Fruit fly (Drosophila melanogaster) whole organism, embryonic: ENCODE data around the gene Gyc89Da.

ENCODE experiments used
- Aef1 ChIP-seq: fragments of 200-800 bp; sonication (Bioruptor generic); IDR thresholded peaks from 3 replicates; pipeline ENCODE4 v1.3.6; 2022; ENCODE audit warnings: missing biosample characterization, missing genetic modification characterization
- Antp ChIP-seq: fragments of 200-800 bp; sonication (Bioruptor generic); optimal IDR thresholded peaks from 3 replicates; lab custom pipeline; 2016; ENCODE audit warnings: missing biosample characterization, missing genetic modification characterization
- Bgb ChIP-seq: fragments of 200-800 bp; sonication (Bioruptor generic); IDR thresholded peaks from 2 replicates; pipeline ENCODE4 v1.3.6; 2022; ENCODE audit warnings: missing biosample characterization, missing genetic modification characterization; ENCODE audit not compliant: partially characterized antibody
- BtbVII ChIP-seq: fragments of 200-800 bp; sonication (Bioruptor generic); optimal IDR thresholded peaks from 3 replicates; lab custom pipeline; 2017; ENCODE audit warnings: missing biosample characterization, mild to moderate bottlenecking, missing genetic modification characterization
- CG11247 ChIP-seq: fragments of 200-800 bp; sonication (Bioruptor generic); IDR thresholded peaks from 2 replicates; pipeline ENCODE4 v1.3.6; 2022; ENCODE audit warnings: missing biosample characterization, missing genetic modification characterization
- CG11504 ChIP-seq: fragments of 200-800 bp; sonication (Bioruptor generic); optimal IDR thresholded peaks from 3 replicates; lab custom pipeline; 2019; ENCODE audit warnings: missing biosample characterization, mild to moderate bottlenecking, missing genetic modification characterization, moderate library complexity
- CG11723 ChIP-seq: fragments of 200-800 bp; sonication (Bioruptor generic); optimal IDR thresholded peaks from 2 replicates; lab custom pipeline; 2017; ENCODE audit warnings: missing biosample characterization, mild to moderate bottlenecking, missing genetic modification characterization
- CG13296 ChIP-seq: fragments of 200-800 bp; sonication (Bioruptor generic); optimal IDR thresholded peaks from 3 replicates; lab custom pipeline; 2018; ENCODE audit warnings: missing biosample characterization, mild to moderate bottlenecking, missing genetic modification characterization
- CG15073 ChIP-seq: fragments of 200-800 bp; sonication (Bioruptor generic); optimal IDR thresholded peaks from 2 replicates; lab custom pipeline; 2016; ENCODE audit warnings: missing biosample characterization, missing genetic modification characterization
- CG2678 ChIP-seq: fragments of 200-800 bp; sonication (Bioruptor generic); optimal IDR thresholded peaks from 3 replicates; lab custom pipeline; 2019; ENCODE audit warnings: missing biosample characterization, mild to moderate bottlenecking, missing genetic modification characterization, moderate library complexity
- CG2712 ChIP-seq: fragments of 200-800 bp; optimal IDR thresholded peaks from 3 replicates; lab custom pipeline; 2019; ENCODE audit warnings: missing biosample characterization, mild to moderate bottlenecking, missing genetic modification characterization, moderate library complexity
- CG32772 ChIP-seq: fragments of 200-800 bp; sonication (Bioruptor generic); IDR thresholded peaks from 2 replicates; pipeline ENCODE4 v1.3.6; 2022; ENCODE audit warnings: missing biosample characterization, missing genetic modification characterization
- CG4707 ChIP-seq: fragments of 200-800 bp; sonication (Bioruptor generic); optimal IDR thresholded peaks from 2 replicates; lab custom pipeline; 2018; ENCODE audit warnings: missing biosample characterization, mild to moderate bottlenecking, missing genetic modification characterization, moderate library complexity
- CG6765 ChIP-seq: fragments of 200-800 bp; sonication (Bioruptor generic); optimal IDR thresholded peaks from 3 replicates; lab custom pipeline; 2017; ENCODE audit warnings: missing biosample characterization, mild to moderate bottlenecking, missing genetic modification characterization
- CG8388 ChIP-seq: fragments of 200-800 bp; sonication (Bioruptor generic); optimal IDR thresholded peaks from 2 replicates; lab custom pipeline; 2019; ENCODE audit warnings: missing biosample characterization, mild to moderate bottlenecking, missing genetic modification characterization, moderate library complexity
- CG9727 ChIP-seq: fragments of 200-800 bp; sonication (Bioruptor generic); optimal IDR thresholded peaks from 3 replicates; lab custom pipeline; 2017; ENCODE audit warnings: missing biosample characterization, mild to moderate bottlenecking, missing genetic modification characterization
- CG9932 ChIP-seq: fragments of 200-800 bp; sonication (Bioruptor generic); IDR thresholded peaks from 2 replicates; pipeline ENCODE4 v1.3.6; 2022; ENCODE audit warnings: missing biosample characterization, missing genetic modification characterization
- CkIIα-i1 ChIP-seq: fragments of 200-800 bp; sonication (Bioruptor generic); IDR thresholded peaks from 2 replicates; pipeline ENCODE4 v1.3.6; 2022; ENCODE audit warnings: missing biosample characterization, missing genetic modification characterization
- ERR ChIP-seq: fragments of 200-800 bp; sonication (Bioruptor generic); optimal IDR thresholded peaks from 2 replicates; lab custom pipeline; 2016; ENCODE audit warnings: missing biosample characterization, missing genetic modification characterization
- Elba2 ChIP-seq: fragments of 200-800 bp; sonication (Bioruptor generic); optimal IDR thresholded peaks from 3 replicates; lab custom pipeline; 2016; ENCODE audit warnings: missing biosample characterization, missing genetic modification characterization
- Gsc ChIP-seq: fragments of 200-800 bp; sonication (Bioruptor generic); IDR thresholded peaks from 2 replicates; pipeline ENCODE4 v1.3.6; 2022; ENCODE audit warnings: missing biosample characterization, missing genetic modification characterization
- HHEX ChIP-seq: fragments of 200-800 bp; sonication (Bioruptor generic); optimal IDR thresholded peaks from 3 replicates; lab custom pipeline; 2017; ENCODE audit warnings: missing biosample characterization, mild to moderate bottlenecking, missing genetic modification characterization, missing genetic modification reagents
- HmgD ChIP-seq: fragments of 200-800 bp; sonication (Bioruptor generic); optimal IDR thresholded peaks from 3 replicates; lab custom pipeline; 2016; ENCODE audit warnings: missing biosample characterization, missing genetic modification characterization
- Hr39 ChIP-seq: fragments of >200 bp; optimal IDR thresholded peaks from 2 replicates; lab custom pipeline; 2017
- Lhr ChIP-seq: fragments of 200-800 bp; sonication (Bioruptor generic); optimal IDR thresholded peaks from 3 replicates; lab custom pipeline; 2017; ENCODE audit warnings: mild to moderate bottlenecking, missing biosample characterization, missing genetic modification reagents, missing genetic modification characterization
- Lim3 ChIP-seq: fragments of 200-800 bp; sonication (Bioruptor generic); IDR thresholded peaks from 2 replicates; pipeline ENCODE4 v1.3.6; 2022; ENCODE audit warnings: missing biosample characterization, missing genetic modification characterization
- MESR4 ChIP-seq: fragments of 200-800 bp; sonication (Bioruptor generic); optimal IDR thresholded peaks from 2 replicates; lab custom pipeline; 2018; ENCODE audit warnings: missing biosample characterization, mild to moderate bottlenecking, missing genetic modification characterization, moderate library complexity
- NK7.1 ChIP-seq: fragments of 200-800 bp; sonication (Bioruptor generic); optimal IDR thresholded peaks from 3 replicates; lab custom pipeline; 2016; ENCODE audit warnings: missing biosample characterization, missing genetic modification characterization
- Opbp ChIP-seq: fragments of 200-800 bp; sonication (Bioruptor generic); IDR thresholded peaks from 3 replicates; pipeline ENCODE4 v1.3.6; 2022; ENCODE audit warnings: missing biosample characterization, missing genetic modification characterization; ENCODE audit not compliant: partially characterized antibody
- Ravus ChIP-seq: fragments of 200-800 bp; sonication (Bioruptor generic); IDR thresholded peaks from 2 replicates; pipeline ENCODE4 v1.3.6; 2022; ENCODE audit warnings: missing biosample characterization, missing genetic modification characterization
- Six4 ChIP-seq: fragments of 200-800 bp; sonication (Bioruptor generic); optimal IDR thresholded peaks from 2 replicates; lab custom pipeline; 2016; ENCODE audit warnings: missing biosample characterization, missing genetic modification characterization
- ac ChIP-seq: fragments of 200-800 bp; sonication (Bioruptor generic); optimal IDR thresholded peaks from 3 replicates; lab custom pipeline; 2017; ENCODE audit warnings: missing biosample characterization, mild to moderate bottlenecking, missing genetic modification characterization
- br ChIP-seq: fragments of >200 bp; optimal IDR thresholded peaks from 2 replicates; lab custom pipeline; 2017
- cad ChIP-seq: fragments of >200 bp; optimal IDR thresholded peaks from 2 replicates; lab custom pipeline; 2017; ENCODE audit warnings: missing biosample characterization, missing genetic modification characterization
- chinmo ChIP-seq: fragments of 200-800 bp; sonication (Bioruptor generic); IDR thresholded peaks from 4 replicates; pipeline ENCODE4 v1.3.6; 2022; ENCODE audit warnings: missing biosample characterization, missing genetic modification characterization; ENCODE audit not compliant: partially characterized antibody
- eyg ChIP-seq: fragments of 200-800 bp; sonication (Bioruptor generic); optimal IDR thresholded peaks from 3 replicates; lab custom pipeline; 2016; ENCODE audit warnings: missing biosample characterization, missing genetic modification characterization
- h ChIP-seq: fragments of >200 bp; optimal IDR thresholded peaks from 2 replicates; lab custom pipeline; 2017
- hkb ChIP-seq, 2 experiments: fragments of 200-800 bp in 1 of 2; fragments of >200 bp in 1 of 2; sonication (Bioruptor generic) in 1 of 2; IDR thresholded peaks in 1 of 2; optimal IDR thresholded peaks in 1 of 2; 2 replicates each; pipeline versions ENCODE4 v1.3.6 to Lab custom; 2017 to 2022; ENCODE audit warnings: missing biosample characterization in 1 of 2, missing genetic modification characterization in 1 of 2
- maf-S ChIP-seq: fragments of 200-800 bp; sonication (Bioruptor generic); optimal IDR thresholded peaks from 2 replicates; lab custom pipeline; 2016; ENCODE audit warnings: missing biosample characterization, missing genetic modification characterization
- mld ChIP-seq: fragments of 200-800 bp; sonication (Bioruptor generic); IDR thresholded peaks from 3 replicates; pipeline ENCODE4 v1.3.6; 2022; ENCODE audit warnings: missing biosample characterization, missing genetic modification characterization; ENCODE audit not compliant: partially characterized antibody
- salm ChIP-seq: fragments of 200-800 bp; sonication (Bioruptor generic); optimal IDR thresholded peaks from 2 replicates; lab custom pipeline; 2018; ENCODE audit warnings: missing biosample characterization, mild to moderate bottlenecking, missing genetic modification characterization
- sc ChIP-seq, 3 experiments: fragments of >200 bp in 2 of 3; fragments of 200-800 bp in 1 of 3; sonication (Bioruptor generic) in 1 of 3; optimal IDR thresholded peaks; 2 replicates in 2 of 3; 3 replicates in 1 of 3; lab custom pipeline; 2017; ENCODE audit warnings: mild to moderate bottlenecking in 1 of 3, missing biosample characterization in 1 of 3, missing genetic modification characterization in 1 of 3, missing genetic modification reagents in 1 of 3
- sim ChIP-seq: fragments of 200-800 bp; sonication (Bioruptor generic); IDR thresholded peaks from 2 replicates; pipeline ENCODE4 v1.3.6; 2022; ENCODE audit warnings: missing biosample characterization, missing genetic modification characterization
- sna ChIP-seq: fragments of 200-800 bp; sonication (Bioruptor generic); IDR thresholded peaks from 2 replicates; pipeline ENCODE4 v1.3.6; 2022; ENCODE audit warnings: missing biosample characterization, missing genetic modification characterization; ENCODE audit not compliant: partially characterized antibody
- wdn ChIP-seq: fragments of 200-800 bp; sonication (Bioruptor generic); IDR thresholded peaks from 2 replicates; pipeline ENCODE4 v1.3.6; 2022; ENCODE audit warnings: missing biosample characterization, missing genetic modification characterization
- zen ChIP-seq: fragments of 200-800 bp; sonication (Bioruptor generic); optimal IDR thresholded peaks from 3 replicates; lab custom pipeline; 2018; ENCODE audit warnings: missing biosample characterization, mild to moderate bottlenecking, missing genetic modification characterization, moderate library complexity

The Gyc89Da gene

dm6 chr3R:16448378-16449134 lies 23.8 kb upstream of the Gyc89Da start (continued):
- TF ChIP-seq Lim3 (GFP tag; lab: Robert Waterston, UW), result peak; percentile 71; the same call in 1 of the 2 replicates
- TF ChIP-seq CG6765 (GFP tag; lab: Kevin White, UChicago), result no peak
- no peak for TF ChIP-seq Elba2 (GFP tag; lab: Kevin White, UChicago)
- TF ChIP-seq MESR4 (GFP tag; lab: Kevin White, UChicago), result no peak
- TF ChIP-seq CG4707 (GFP tag; lab: Kevin White, UChicago), result peak; percentile 81
- TF ChIP-seq CG2678 (tag; lab: Kevin White, UChicago), result peak; percentile 65
- TF ChIP-seq Opbp (GFP tag; lab: Robert Waterston, UW), result no peak
- peak; percentile 51 for TF ChIP-seq Ravus (GFP tag; lab: Robert Waterston, UW)
- no peak for TF ChIP-seq BtbVII
- peak; percentile 28 for TF ChIP-seq Six4 (GFP tag; lab: Kevin White, UChicago)
- peak; percentile 72 for TF ChIP-seq Aef1 (GFP tag; lab: Robert Waterston, UW)
- no peak for TF ChIP-seq h (lab: Kevin White, UChicago)
- no peak for TF ChIP-seq br (lab: Kevin White, UChicago)
- peak; percentile 30 for TF ChIP-seq maf-S
- TF ChIP-seq CG8388, result peak; percentile 82
- peak; percentile 68 for TF ChIP-seq Antp
- no peak for TF ChIP-seq CG15073 (GFP tag; lab: Kevin White, UChicago)
- no peak for TF ChIP-seq mld (GFP tag; lab: Robert Waterston, UW)
- no peak for TF ChIP-seq NK7.1 (GFP tag; lab: Kevin White, UChicago)
- TF ChIP-seq cad, result no peak
- TF ChIP-seq CG13296 (GFP tag; lab: Kevin White, UChicago), result no peak
- TF ChIP-seq chinmo (GFP tag; lab: Robert Waterston, UW), result 0 out of 4 replicates have a peak, but pooled peaks have one; percentile 41
- peak; percentile 53 for TF ChIP-seq CG11504 (tag; lab: Kevin White, UChicago)
- TF ChIP-seq Gsc (GFP tag; lab: Robert Waterston, UW), result peak; percentile 73
- TF ChIP-seq sim (GFP tag; lab: Robert Waterston, UW), result peak; percentile 87
- TF ChIP-seq CG9727 (GFP tag; lab: Kevin White, UChicago), result peak; percentile 75
- no peak for TF ChIP-seq eyg (GFP tag; lab: Kevin White, UChicago)
- TF ChIP-seq ERR (GFP tag; lab: Kevin White, UChicago), result peak; percentile 46
- TF ChIP-seq ac (GFP tag; lab: Kevin White, UChicago), result no peak
- peak; percentile 66 for TF ChIP-seq salm (tag; lab: Kevin White, UChicago)
- TF ChIP-seq zen (tag; lab: Kevin White, UChicago), result peak; percentile 50
- peak; percentile 91 for TF ChIP-seq CG32772 (GFP tag; lab: Robert Waterston, UW)
- TF ChIP-seq CG11247 (GFP tag; lab: Robert Waterston, UW), result peak; percentile 75
- peak; percentile 10 for TF ChIP-seq HHEX (GFP tag; lab: Kevin White, UChicago)
- TF ChIP-seq wdn (GFP tag; lab: Robert Waterston, UW), result peak; percentile 79
- peak; percentile 29; the same call in 1 of the 2 replicates for TF ChIP-seq CG9932
- no peak for TF ChIP-seq Hr39 (lab: Kevin White, UChicago)
- no peak for TF ChIP-seq HmgD
- TF ChIP-seq CG11723 (GFP tag; lab: Kevin White, UChicago), result no peak
- no peak for TF ChIP-seq sna (GFP tag; lab: Robert Waterston, UW)
- peak; percentile 75 for TF ChIP-seq CG2712 (tag; lab: Kevin White, UChicago)
- no peak for TF ChIP-seq hkb (optimal IDR thresholded peaks at IDR 0.05; lab: Kevin White, UChicago)
- TF ChIP-seq hkb (GFP tag; IDR thresholded peaks at IDR 0.05; lab: Robert Waterston, UW), result peak; percentile 79
- TF ChIP-seq Lhr (GFP tag; lab: Kevin White, UChicago), result no peak
- no peak for TF ChIP-seq CkIIα-i1 (GFP tag; lab: Robert Waterston, UW)
- no peak for TF ChIP-seq Bgb (GFP tag; lab: Robert Waterston, UW)
- TF ChIP-seq sc (optimal IDR thresholded peaks at IDR 0.05; lab: Kevin White, UChicago), result no peak
- no peak for TF ChIP-seq sc (GFP tag; optimal IDR thresholded peaks at IDR 0.05; lab: Kevin White, UChicago)
- TF ChIP-seq, all 482 proteins: peak for 319
